Worm (Caenorhabditis elegans) whole organism, midembryonic: ENCODE data around the gene ZK84.2.

Experiments
- cog-1 ChIP-seq: sonication (generic microtip); optimal IDR thresholded peaks from 2 replicates; lab custom pipeline; 2016; ENCODE audit warnings: missing genetic modification characterization, missing compliant biosample characterization
- flt-1 ChIP-seq: fragments of 200-800 bp; sonication (Bioruptor generic); IDR thresholded peaks from 2 replicates; pipeline ENCODE4 v1.3.6; 2022; ENCODE audit warnings: missing genetic modification characterization, missing compliant biosample characterization
- klf-2 ChIP-seq: fragments of 200-800 bp; sonication (Bioruptor generic); conservative IDR thresholded peaks from 2 replicates; pipeline ENCODE4 v1.3.6; 2022; ENCODE audit warnings: missing genetic modification reagents, missing genetic modification characterization, missing compliant biosample characterization
- med-1 ChIP-seq: sonication (generic microtip); optimal IDR thresholded peaks from 2 replicates; lab custom pipeline; 2017; ENCODE audit warnings: missing genetic modification characterization, mild to moderate bottlenecking, missing compliant biosample characterization, antibody characterized with exemption, missing genetic modification reagents; ENCODE audit not compliant: insufficient read depth
- ref-1 ChIP-seq: fragments of 200-800 bp; sonication (Bioruptor generic); conservative IDR thresholded peaks from 2 replicates; pipeline ENCODE4 v1.3.6; 2022; ENCODE audit warnings: missing genetic modification reagents, missing genetic modification characterization, missing compliant biosample characterization
- tab-1 ChIP-seq: fragments of 200-800 bp; sonication (Bioruptor generic); IDR thresholded peaks from 2 replicates; pipeline ENCODE4 v1.3.6; 2022; ENCODE audit warnings: missing genetic modification characterization, missing compliant biosample characterization
- ztf-23 ChIP-seq: fragments of 200-800 bp; sonication (Bioruptor generic); IDR thresholded peaks from 2 replicates; pipeline ENCODE4 v1.3.6; 2022; ENCODE audit warnings: missing genetic modification reagents, missing genetic modification characterization, missing compliant biosample characterization

DNA sequence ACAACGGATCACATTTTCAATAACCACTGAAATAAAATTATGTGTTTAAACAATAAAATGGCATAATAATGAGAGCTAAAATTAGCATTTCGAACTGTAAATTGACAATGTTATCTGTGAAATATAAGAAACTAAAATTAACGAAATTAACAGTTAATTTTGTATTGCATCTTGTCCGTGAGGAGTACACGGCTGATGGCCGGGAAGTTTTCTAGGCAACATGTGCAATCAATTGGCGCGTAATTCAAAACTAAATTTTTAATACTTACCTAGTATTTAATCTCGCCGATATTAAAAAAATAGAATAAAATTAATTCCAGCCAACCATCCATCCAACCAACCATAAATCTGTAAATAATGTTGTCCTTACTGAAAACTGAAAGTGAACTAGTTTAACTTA is 47.3 kb downstream of the ZK84.2 start:
- no peak; the same call in 1 of the 2 replicates for TF ChIP-seq flt-1 (GFP tag; lab: Robert Waterston, UW)
- no peak for TF ChIP-seq ref-1
- TF ChIP-seq ztf-23 (GFP tag; lab: Robert Waterston, UW): peak; percentile 77
- peak; percentile 60 for TF ChIP-seq cog-1
- TF ChIP-seq klf-2 (GFP tag; lab: Robert Waterston, UW): no peak
- TF ChIP-seq tab-1: no peak
- no peak for TF ChIP-seq med-1 (GFP tag; lab: Kevin White, UChicago)
